Worm (Caenorhabditis elegans) whole organism, L2 larva: ENCODE results near the gene K08H10.10.

Experiments
- dmd-4 ChIP-seq: sonication (generic microtip); optimal IDR thresholded peaks from 2 replicates; lab custom pipeline; 2017; ENCODE audit warnings: missing biosample characterization, missing genetic modification characterization
- lin-13 ChIP-seq: fragments of 150-350 bp; optimal IDR thresholded peaks from 2 replicates; lab custom pipeline; 2014; ENCODE audit warnings: missing biosample characterization, missing genetic modification reagents, missing genetic modification characterization
- mbf-1 ChIP-seq: sonication (generic microtip); optimal IDR thresholded peaks from 2 replicates; lab custom pipeline; 2017; ENCODE audit warnings: missing biosample characterization, missing genetic modification characterization
- nhr-77 ChIP-seq: fragments of 150-350 bp; optimal IDR thresholded peaks from 2 replicates; lab custom pipeline; 2014; ENCODE audit warnings: missing biosample characterization, missing genetic modification characterization
- snpc-4 ChIP-seq: fragments of 150-350 bp; optimal IDR thresholded peaks from 2 replicates; lab custom pipeline; 2014; ENCODE audit warnings: missing biosample characterization, missing genetic modification characterization
- zag-1 ChIP-seq: fragments of 150-350 bp; optimal IDR thresholded peaks from 2 replicates; lab custom pipeline; 2014; ENCODE audit warnings: missing biosample characterization, missing genetic modification characterization
- ztf-11 ChIP-seq: sonication (generic microtip); optimal IDR thresholded peaks from 2 replicates; lab custom pipeline; 2017; ENCODE audit warnings: missing biosample characterization, missing genetic modification characterization

DNA sequence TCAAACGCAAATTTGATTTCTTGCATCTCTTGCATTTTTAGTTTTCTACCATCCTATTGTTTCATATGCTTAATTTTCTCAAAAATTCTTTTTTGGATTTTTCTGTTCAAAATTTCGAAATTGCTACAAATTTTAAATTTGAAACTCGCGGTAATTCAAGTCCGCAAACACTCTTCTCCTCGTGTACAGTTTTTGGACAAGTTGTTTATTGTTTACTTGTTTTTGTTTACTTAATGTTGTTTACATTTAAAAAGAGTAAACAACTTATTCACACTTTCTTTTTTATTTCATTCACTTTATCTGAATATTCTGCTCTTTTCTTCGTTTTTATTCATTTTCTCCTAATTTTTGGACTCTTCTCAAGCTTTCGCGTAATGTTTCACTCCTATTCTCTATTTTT, 17.4 kb downstream of the K08H10.10 start:
- TF ChIP-seq snpc-4 (tag; lab: Kevin White, UChicago) (no peak), mbf-1 (tag; lab: Kevin White, UChicago) (no peak), dmd-4 (no peak), nhr-77 (tag; lab: Kevin White, UChicago) (no peak), ztf-11 (no peak), zag-1 (tag; lab: Kevin White, UChicago) (no peak), lin-13 (no peak)
